Fruit fly (Drosophila melanogaster): ENCODE data around the gene CG14506.
A peak's percentile ranks its signal among the peaks of the same experiment; 100 is the strongest.

CG14506 gene

DNA sequence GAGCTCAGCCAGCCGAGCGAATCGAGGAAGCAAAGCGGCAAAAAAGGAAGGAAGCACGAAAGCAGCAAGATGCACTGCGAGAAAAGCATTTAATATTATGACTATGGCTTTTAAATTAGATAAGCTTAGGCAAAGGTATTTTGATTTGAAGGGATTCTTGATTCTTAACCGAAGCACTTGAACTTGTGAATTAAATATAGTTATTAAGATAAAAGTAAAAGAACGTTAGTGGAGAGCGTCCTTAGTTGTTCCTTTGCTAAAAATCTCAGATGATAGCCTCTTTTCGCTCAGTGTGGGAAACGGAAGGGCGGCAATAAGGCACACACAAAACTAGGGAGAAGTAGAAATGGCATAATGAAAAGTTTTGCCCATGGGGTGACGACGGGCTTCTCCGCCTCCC, 27.8 kb downstream of the CG14506 start:
- peak; percentile 36 for TF ChIP-seq CG8159 (tag; optimal IDR thresholded peaks at IDR 0.05)
- no peak for TF ChIP-seq CG32121 (GFP tag; IDR thresholded peaks at IDR 0.05)
- peak; percentile 4 for TF ChIP-seq CG17806 (tag; optimal IDR thresholded peaks at IDR 0.05)

DNA sequence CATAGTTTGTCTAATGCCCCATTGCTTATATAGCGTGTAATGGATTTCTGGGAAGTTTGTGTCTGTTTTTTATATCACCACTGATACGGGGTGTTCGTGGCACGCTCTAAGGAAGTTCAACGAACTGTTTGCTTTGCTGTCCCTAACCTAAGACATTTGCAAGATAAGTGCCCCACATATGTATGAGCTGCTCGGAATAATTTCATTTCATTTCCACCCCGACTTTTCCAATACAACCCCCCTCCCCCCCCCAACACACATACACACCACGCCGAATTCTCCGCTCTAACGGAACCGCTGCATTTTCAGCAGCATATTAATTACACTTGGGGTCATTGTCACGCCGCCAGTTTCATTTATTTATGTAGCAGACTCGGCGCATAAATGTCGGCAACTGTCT, 28.9 kb downstream of the CG14506 start:
- TF ChIP-seq EcR (GFP tag; optimal IDR thresholded peaks at IDR 0.05) (peak; percentile 17), Pif1B (GFP tag; optimal IDR thresholded peaks at IDR 0.05) (no peak), CG32121 (GFP tag; IDR thresholded peaks at IDR 0.05) (no peak), D1 (tag; optimal IDR thresholded peaks at IDR 0.05) (no peak), Snoo (tag; optimal IDR thresholded peaks at IDR 0.05) (no peak), Pif1A (GFP tag; optimal IDR thresholded peaks at IDR 0.05) (no peak), CG12605 (GFP tag; IDR thresholded peaks at IDR 0.05) (no peak)

DNA sequence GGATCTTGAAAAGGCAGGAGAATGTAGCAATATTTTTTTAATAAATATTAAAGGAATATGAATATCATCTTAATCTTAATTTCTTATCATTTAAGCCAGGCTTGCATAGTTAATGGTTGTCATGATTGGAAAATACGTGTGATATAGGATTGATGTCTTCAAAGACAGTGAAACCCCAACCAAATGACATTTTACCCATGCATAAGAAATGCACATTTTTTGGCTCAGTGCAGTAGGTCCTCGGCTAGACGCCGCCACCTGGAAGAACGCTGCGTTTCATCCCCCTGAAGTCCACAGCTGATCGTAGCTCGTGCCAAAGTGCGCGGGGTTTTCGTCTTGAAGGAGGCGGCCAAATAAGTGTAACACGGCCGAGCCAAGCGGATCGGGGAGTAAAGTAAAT, 30.4 kb downstream of the CG14506 start:
- no peak for TF ChIP-seq CG17806 (tag; optimal IDR thresholded peaks at IDR 0.05)
- TF ChIP-seq CG8159 (tag; optimal IDR thresholded peaks at IDR 0.05), result peak; percentile 12
- TF ChIP-seq EcR (GFP tag; optimal IDR thresholded peaks at IDR 0.05), result no peak

DNA sequence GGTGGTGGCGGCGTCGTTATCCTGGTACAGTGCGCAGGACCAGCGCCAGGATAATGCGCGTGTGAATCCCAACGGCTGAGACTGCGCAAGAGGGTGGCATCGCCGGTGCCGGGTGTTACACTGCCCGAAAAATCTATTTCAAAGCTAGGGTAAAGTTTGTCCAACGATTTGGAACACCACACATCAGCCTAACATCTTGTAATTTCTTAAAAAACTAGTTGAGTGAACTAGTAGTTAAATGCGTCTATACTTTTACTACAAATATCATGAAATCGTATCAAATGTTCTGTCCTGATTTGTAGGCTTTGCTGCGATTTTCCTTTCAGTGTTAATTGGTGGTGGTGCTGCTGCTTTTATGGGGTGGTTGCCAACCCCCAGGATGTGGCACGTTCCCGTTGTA, 31.9 kb downstream of the CG14506 start:
- TF ChIP-seq fd96Ca (GFP tag; IDR thresholded peaks at IDR 0.05) (no peak), CG10348 (GFP tag; IDR thresholded peaks at IDR 0.05) (no peak), CG32121 (GFP tag; IDR thresholded peaks at IDR 0.05) (no peak), CG12605 (GFP tag; IDR thresholded peaks at IDR 0.05) (no peak), CG4496 (GFP tag; IDR thresholded peaks at IDR 0.05) (no peak), Ets98B (GFP tag; IDR thresholded peaks at IDR 0.05) (no peak), CG8159 (tag; optimal IDR thresholded peaks at IDR 0.05) (no peak), CG13204 (GFP tag; optimal IDR thresholded peaks at IDR 0.05) (no peak), CG14655 (GFP tag; optimal IDR thresholded peaks at IDR 0.05) (no peak), CG8301 (tag; optimal IDR thresholded peaks at IDR 0.05) (no peak), CG15710 (tag; optimal IDR thresholded peaks at IDR 0.05) (no peak)

- no peak for TF ChIP-seq Ets98B (GFP tag; IDR thresholded peaks at IDR 0.05)
- TF ChIP-seq CG32121 (GFP tag; IDR thresholded peaks at IDR 0.05), result no peak
- no peak for TF ChIP-seq CG8301 (tag; optimal IDR thresholded peaks at IDR 0.05)
- no peak for TF ChIP-seq CG17806 (tag; optimal IDR thresholded peaks at IDR 0.05)
- TF ChIP-seq CG12605 (GFP tag; IDR thresholded peaks at IDR 0.05), result no peak
- no peak for TF ChIP-seq Pif1A (GFP tag; optimal IDR thresholded peaks at IDR 0.05)
- no peak for TF ChIP-seq EcR (GFP tag; optimal IDR thresholded peaks at IDR 0.05)
- no peak for TF ChIP-seq CG10348 (GFP tag; IDR thresholded peaks at IDR 0.05)
- TF ChIP-seq CG4496 (GFP tag; IDR thresholded peaks at IDR 0.05), result no peak
- no peak for TF ChIP-seq Snoo (tag; optimal IDR thresholded peaks at IDR 0.05)
Measured at dm6 chr3R:29263264-29263663, 33.7 kb downstream of the CG14506 start.

- TF ChIP-seq rn (GFP tag; IDR thresholded peaks at IDR 0.05) (no peak), gl (tag; optimal IDR thresholded peaks at IDR 0.05) (no peak), CG32121 (GFP tag; IDR thresholded peaks at IDR 0.05) (no peak), D1 (tag; optimal IDR thresholded peaks at IDR 0.05) (no peak), CG12605 (GFP tag; IDR thresholded peaks at IDR 0.05) (no peak), CG9948 (tag; optimal IDR thresholded peaks at IDR 0.05) (no peak), fd96Ca (GFP tag; IDR thresholded peaks at IDR 0.05) (no peak), CG13204 (GFP tag; optimal IDR thresholded peaks at IDR 0.05) (no peak), CG17806 (tag; optimal IDR thresholded peaks at IDR 0.05) (no peak), Ets98B (GFP tag; IDR thresholded peaks at IDR 0.05) (no peak)
Measured at dm6 chr3R:29262481-29262880, 34.5 kb downstream of the CG14506 start.

- no peak for TF ChIP-seq Pif1A (GFP tag; optimal IDR thresholded peaks at IDR 0.05)
- no peak for TF ChIP-seq CG10348 (GFP tag; IDR thresholded peaks at IDR 0.05)
- peak; percentile 12 for TF ChIP-seq CG17806 (tag; optimal IDR thresholded peaks at IDR 0.05)
- TF ChIP-seq CG32121 (GFP tag; IDR thresholded peaks at IDR 0.05), result no peak
- no peak for TF ChIP-seq CG34367 (tag; optimal IDR thresholded peaks at IDR 0.05)
- TF ChIP-seq EcR (GFP tag; optimal IDR thresholded peaks at IDR 0.05), result no peak
- peak; percentile 6 for TF ChIP-seq CG9948 (tag; optimal IDR thresholded peaks at IDR 0.05)
- peak; percentile 5 for TF ChIP-seq CG8159 (tag; optimal IDR thresholded peaks at IDR 0.05)
- TF ChIP-seq gl (tag; optimal IDR thresholded peaks at IDR 0.05), result no peak
- no peak for TF ChIP-seq CG4496 (GFP tag; IDR thresholded peaks at IDR 0.05)
- TF ChIP-seq rn (GFP tag; IDR thresholded peaks at IDR 0.05), result no peak
- TF ChIP-seq fd96Ca (GFP tag; IDR thresholded peaks at IDR 0.05), result no peak
- no peak for TF ChIP-seq Snoo (tag; optimal IDR thresholded peaks at IDR 0.05)
- no peak for TF ChIP-seq CG13204 (GFP tag; optimal IDR thresholded peaks at IDR 0.05)
- TF ChIP-seq CG12605 (GFP tag; IDR thresholded peaks at IDR 0.05), result no peak
- TF ChIP-seq D1 (tag; optimal IDR thresholded peaks at IDR 0.05), result no peak
- no peak for TF ChIP-seq CG8301 (tag; optimal IDR thresholded peaks at IDR 0.05)
Measured at dm6 chr3R:29259466-29260132, 37.4 kb downstream of the CG14506 start.

All from whole organism, pupa.